Fruit fly (Drosophila melanogaster): ENCODE data around the gene Gr9a.

DNA sequence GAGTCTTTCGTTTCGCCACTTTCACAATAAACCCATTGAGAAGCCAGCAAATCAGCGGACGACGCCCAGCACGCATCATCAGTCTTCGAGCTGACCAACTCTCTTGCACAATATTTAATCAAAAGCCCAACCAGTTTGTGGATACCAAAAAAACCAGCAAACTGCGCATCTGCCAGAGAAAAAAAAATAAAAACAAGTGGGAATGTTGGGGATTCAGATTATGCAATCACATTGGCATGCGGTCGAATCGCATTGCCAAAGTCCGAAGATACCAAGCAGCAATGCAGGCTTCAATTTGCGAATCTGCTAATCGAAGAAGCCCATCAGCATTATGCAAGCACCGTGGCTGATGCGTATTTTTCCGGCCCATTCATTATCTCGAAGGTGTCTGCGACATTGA, 14.7 kb upstream of the Gr9a start:
- no peak for TF ChIP-seq Hr96 (GFP tag; optimal IDR thresholded peaks at IDR 0.05)
- no peak for TF ChIP-seq toe (GFP tag; optimal IDR thresholded peaks at IDR 0.05)
- TF ChIP-seq Crg-1 (GFP tag; optimal IDR thresholded peaks at IDR 0.05), result no peak
- TF ChIP-seq ovo (GFP tag; optimal IDR thresholded peaks at IDR 0.05), result no peak
- no peak for TF ChIP-seq bab1 (GFP tag; optimal IDR thresholded peaks at IDR 0.05)
- TF ChIP-seq CG5204 (GFP tag; optimal IDR thresholded peaks at IDR 0.05), result no peak
- TF ChIP-seq CG1620 (GFP tag; optimal IDR thresholded peaks at IDR 0.05), result no peak
- TF ChIP-seq CG14711 (tag; optimal IDR thresholded peaks at IDR 0.05), result no peak
